Worm (Caenorhabditis elegans): ENCODE data around the gene mix-1.

Gene mix-1

DNA sequence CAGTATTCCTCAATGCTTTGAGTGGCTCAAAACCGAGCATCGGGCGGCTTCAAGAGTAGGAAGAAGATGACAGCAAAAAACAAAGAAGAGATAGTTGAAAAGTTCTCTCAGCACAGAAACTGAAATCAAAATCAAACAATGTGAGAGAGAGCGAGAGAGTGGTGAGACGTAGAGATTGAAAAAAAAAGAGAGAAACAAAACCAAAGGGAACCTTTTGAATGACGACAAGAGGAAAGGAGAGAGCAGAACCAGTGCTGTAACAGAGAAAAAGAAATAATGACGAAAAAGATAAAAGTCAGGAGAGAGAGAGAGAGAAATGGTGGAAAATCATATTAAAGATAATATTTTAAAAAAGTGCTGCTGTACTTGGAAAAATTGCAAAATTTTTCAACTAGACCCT, 43.2 kb downstream of the mix-1 start:
- peak; percentile 0 to 8 for TF ChIP-seq lin-35 (GFP tag; optimal IDR thresholded peaks at IDR 0.05)
- TF ChIP-seq efl-1 (optimal IDR thresholded peaks at IDR 0.05), result peak; percentile 33 to 42
- TF ChIP-seq efl-1 (GFP tag; optimal IDR thresholded peaks at IDR 0.05 in 1 of 2), result no peak
- TF ChIP-seq skn-1 (tag; optimal IDR thresholded peaks at IDR 0.05), result peak; percentile 15
- TF ChIP-seq ceh-82 (tag; optimal IDR thresholded peaks at IDR 0.05), result peak in 1 of 3 experiments; percentile 11
- no peak for TF ChIP-seq nhr-84 (tag; optimal IDR thresholded peaks at IDR 0.05)
- TF ChIP-seq lsy-2 (tag; optimal IDR thresholded peaks at IDR 0.05), result peak; percentile 62 to 81
- TF ChIP-seq nhr-47 (tag; optimal IDR thresholded peaks at IDR 0.05), result peak; percentile 14
- TF ChIP-seq rnt-1 (tag; optimal IDR thresholded peaks at IDR 0.05), result peak; percentile 57
- TF ChIP-seq pax-3 (tag; optimal IDR thresholded peaks at IDR 0.05), result no peak
- no peak for TF ChIP-seq fkh-4 (tag; optimal IDR thresholded peaks at IDR 0.05; ENCODE audit: borderline replicate concordance)
- TF ChIP-seq elt-2 (tag; optimal IDR thresholded peaks at IDR 0.05), result peak; percentile 11
- TF ChIP-seq dpl-1 (GFP tag; optimal IDR thresholded peaks at IDR 0.05), result peak in 2 of 3 experiments; percentile 3 to 18
- no peak for TF ChIP-seq snpc-4 (tag; optimal IDR thresholded peaks at IDR 0.05)
- TF ChIP-seq nhr-20 (tag; optimal IDR thresholded peaks at IDR 0.05), result peak; percentile 51
- TF ChIP-seq mep-1 (tag; optimal IDR thresholded peaks at IDR 0.05), result peak; percentile 55
- no peak for TF ChIP-seq nhr-12 (tag; optimal IDR thresholded peaks at IDR 0.05)
- no peak for TF ChIP-seq irx-1 (tag; optimal IDR thresholded peaks at IDR 0.05)
- peak; percentile 57 for TF ChIP-seq nhr-71 (tag; optimal IDR thresholded peaks at IDR 0.05)
- TF ChIP-seq C04F5.9 (tag; optimal IDR thresholded peaks at IDR 0.05), result peak; percentile 90
- TF ChIP-seq ztf-4 (tag; optimal IDR thresholded peaks at IDR 0.05), result peak; percentile 2
- TF ChIP-seq lin-14 (GFP tag; optimal IDR thresholded peaks at IDR 0.05), result peak; percentile 59
- peak; percentile 51 for TF ChIP-seq snu-23 (GFP tag; optimal IDR thresholded peaks at IDR 0.05)
- no peak for TF ChIP-seq nhr-90 (tag; optimal IDR thresholded peaks at IDR 0.05; ENCODE audit: poor library complexity)

ce11 chrII:10868670-10869246, 44.7 kb downstream of the mix-1 start, which contains the start of the genes gmps-1 and cap-2:
Gene gmps-1, minus strand, starts transcription at chrII:10868720.
Gene cap-2, plus strand, starts transcription at chrII:10869196.
- TF ChIP-seq sup-37 (GFP tag; optimal IDR thresholded peaks at IDR 0.05) (peak; percentile 96), fos-1 (tag; optimal IDR thresholded peaks at IDR 0.05) (peak; percentile 93), dsc-1 (tag; optimal IDR thresholded peaks at IDR 0.05) (peak; percentile 98), F16B12.6 (tag; optimal IDR thresholded peaks at IDR 0.05) (peak; percentile 71), C04F5.9 (tag; optimal IDR thresholded peaks at IDR 0.05) (peak; percentile 100), alr-1 (tag; optimal IDR thresholded peaks at IDR 0.05; ENCODE audit: borderline replicate concordance) (no peak), zip-4 (GFP tag; optimal IDR thresholded peaks at IDR 0.05) (peak; percentile 96), unc-98 (GFP tag; IDR thresholded peaks at IDR 0.05) (peak; percentile 67; the same call in 1 of the 2 replicates), snu-23 (GFP tag; optimal IDR thresholded peaks at IDR 0.05) (peak; percentile 98), nhr-237 (tag; optimal IDR thresholded peaks at IDR 0.05) (peak; percentile 76), lin-15B (tag; optimal IDR thresholded peaks at IDR 0.05) (peak; percentile 81), ztf-4 (tag; optimal IDR thresholded peaks at IDR 0.05) (peak; percentile 96), ama-1 (optimal IDR thresholded peaks at IDR 0.05) (peak; percentile 78), nhr-20 (tag; optimal IDR thresholded peaks at IDR 0.05) (peak; percentile 98), nhr-84 (tag; optimal IDR thresholded peaks at IDR 0.05) (peak; percentile 28), nhr-90 (tag; optimal IDR thresholded peaks at IDR 0.05; ENCODE audit: poor library complexity) (peak; percentile 96), grh-1 (GFP tag; IDR thresholded peaks at IDR 0.05) (peak; percentile 95), nhr-19 (GFP tag; conservative IDR thresholded peaks at IDR 0.05) (peak; percentile 97), fkh-10 (GFP tag; optimal IDR thresholded peaks at IDR 0.05) (peak; percentile 95), nhr-71 (tag; optimal IDR thresholded peaks at IDR 0.05) (peak; percentile 99), ces-1 (GFP tag; optimal IDR thresholded peaks at IDR 0.05) (no peak), pag-3 (tag; optimal IDR thresholded peaks at IDR 0.05; ENCODE audit: borderline replicate concordance, insufficient read depth) (no peak), mep-1 (tag; optimal IDR thresholded peaks at IDR 0.05) (peak; percentile 94), irx-1 (tag; optimal IDR thresholded peaks at IDR 0.05) (peak; percentile 97), unc-86 (tag; optimal IDR thresholded peaks at IDR 0.05) (peak; percentile 98), lin-14 (GFP tag; optimal IDR thresholded peaks at IDR 0.05) (peak; percentile 96), C16A3.4 (tag; optimal IDR thresholded peaks at IDR 0.05) (peak; percentile 94), ztf-11 (tag; optimal IDR thresholded peaks at IDR 0.05) (peak; percentile 42 to 92), aha-1 (tag; optimal IDR thresholded peaks at IDR 0.05) (peak; percentile 85), efl-3 (GFP tag; optimal IDR thresholded peaks at IDR 0.05) (peak; percentile 92), ceh-82 (tag; optimal IDR thresholded peaks at IDR 0.05) (peak; percentile 96 to 99 (median 98)), mef-2 (tag; optimal IDR thresholded peaks at IDR 0.05) (peak; percentile 24), ets-5 (GFP tag; IDR thresholded peaks at IDR 0.05) (no peak), snpc-4 (tag; optimal IDR thresholded peaks at IDR 0.05) (peak; percentile 86), unc-30 (tag; optimal IDR thresholded peaks at IDR 0.05) (peak; percentile 49), ceh-90 (tag; optimal IDR thresholded peaks at IDR 0.05) (peak; percentile 76), aly-2 (tag; optimal IDR thresholded peaks at IDR 0.05) (peak; percentile 93)
